Worm (Caenorhabditis elegans): ENCODE results near the gene ZK666.11.

DNA sequence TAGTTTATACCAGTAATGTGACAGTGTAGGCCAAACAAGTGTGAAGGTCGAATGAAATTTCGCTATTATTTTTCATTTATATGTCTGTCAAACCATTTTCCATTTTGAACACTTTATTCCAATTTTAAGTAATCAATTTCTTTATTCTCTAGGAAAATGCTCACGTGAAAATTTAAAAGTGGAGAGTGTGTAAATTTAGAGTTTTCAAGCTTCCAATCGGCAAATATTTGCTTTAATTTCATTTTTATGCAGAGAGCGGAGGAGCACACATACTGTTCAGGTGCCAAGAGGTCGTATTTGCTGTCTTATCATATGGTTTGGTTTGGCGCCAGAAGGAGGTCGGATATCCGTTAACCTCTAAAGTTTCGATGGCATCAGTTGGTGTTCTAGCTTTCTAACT is 35.5 kb upstream of the ZK666.11 start:
- no peak for TF ChIP-seq tab-1 (GFP tag; IDR thresholded peaks at IDR 0.05)
- no peak for TF ChIP-seq cog-1 (tag; optimal IDR thresholded peaks at IDR 0.05)
- no peak for TF ChIP-seq med-1 (GFP tag; optimal IDR thresholded peaks at IDR 0.05; ENCODE audit: insufficient read depth)
- no peak for TF ChIP-seq ztf-23 (GFP tag; IDR thresholded peaks at IDR 0.05)
- no peak for TF ChIP-seq ref-1 (GFP tag; conservative IDR thresholded peaks at IDR 0.05)
- no peak for TF ChIP-seq T22C8.4 (GFP tag; IDR thresholded peaks at IDR 0.05)
